Fruit fly (Drosophila melanogaster) whole organism, embryonic: Measurements from ENCODE around the gene CG8907.
A peak's percentile ranks its signal among the peaks of the same experiment; 100 is the strongest.

Experiments
- Atf6 ChIP-seq: fragments of 200-800 bp; sonication (Bioruptor generic); IDR thresholded peaks from 2 replicates; pipeline ENCODE4 v1.3.6; 2022; ENCODE audit warnings: missing biosample characterization, missing genetic modification characterization
- CG10979 ChIP-seq: fragments of 200-800 bp; sonication (Bioruptor generic); optimal IDR thresholded peaks from 2 replicates; lab custom pipeline; 2018; ENCODE audit warnings: missing biosample characterization, mild to moderate bottlenecking, missing genetic modification characterization, moderate library complexity
- CG11504 ChIP-seq: fragments of 200-800 bp; sonication (Bioruptor generic); optimal IDR thresholded peaks from 3 replicates; lab custom pipeline; 2019; ENCODE audit warnings: missing biosample characterization, mild to moderate bottlenecking, missing genetic modification characterization, moderate library complexity
- CG12219 ChIP-seq: fragments of 200-800 bp; sonication (Bioruptor generic); optimal IDR thresholded peaks from 3 replicates; lab custom pipeline; 2018; ENCODE audit warnings: missing biosample characterization, mild to moderate bottlenecking, missing genetic modification characterization
- CG13775 ChIP-seq: fragments of 200-800 bp; sonication (Bioruptor generic); optimal IDR thresholded peaks from 3 replicates; lab custom pipeline; 2017; ENCODE audit warnings: missing biosample characterization, mild to moderate bottlenecking, missing genetic modification characterization
- CG13894 ChIP-seq: fragments of 200-800 bp; sonication (Bioruptor generic); optimal IDR thresholded peaks from 3 replicates; lab custom pipeline; 2018; ENCODE audit warnings: missing biosample characterization, mild to moderate bottlenecking, missing genetic modification characterization, moderate library complexity
- CG1602 ChIP-seq: fragments of 200-800 bp; sonication (Bioruptor generic); optimal IDR thresholded peaks from 3 replicates; lab custom pipeline; 2016; ENCODE audit warnings: missing biosample characterization, missing genetic modification characterization
- CG17385 ChIP-seq: fragments of 200-800 bp; sonication (Bioruptor generic); optimal IDR thresholded peaks from 3 replicates; lab custom pipeline; 2018; ENCODE audit warnings: missing biosample characterization, mild to moderate bottlenecking, missing genetic modification characterization
- CG18262 ChIP-seq: fragments of 200-800 bp; optimal IDR thresholded peaks from 3 replicates; lab custom pipeline; 2019; ENCODE audit warnings: missing biosample characterization, mild to moderate bottlenecking, missing genetic modification characterization, moderate library complexity
- CG18599 ChIP-seq: fragments of 200-800 bp; sonication (Bioruptor generic); optimal IDR thresholded peaks from 3 replicates; lab custom pipeline; 2017; ENCODE audit warnings: missing biosample characterization, missing genetic modification characterization, mild to moderate bottlenecking, moderate library complexity, missing genetic modification reagents
- CG2120 ChIP-seq: fragments of 200-800 bp; sonication (Bioruptor generic); optimal IDR thresholded peaks from 3 replicates; lab custom pipeline; 2016; ENCODE audit warnings: missing biosample characterization, missing genetic modification characterization
- CG2712 ChIP-seq: fragments of 200-800 bp; optimal IDR thresholded peaks from 3 replicates; lab custom pipeline; 2019; ENCODE audit warnings: missing biosample characterization, mild to moderate bottlenecking, missing genetic modification characterization, moderate library complexity
- CG2889 ChIP-seq: fragments of 200-800 bp; sonication (Bioruptor generic); IDR thresholded peaks from 3 replicates; pipeline ENCODE4 v1.3.6; 2022; ENCODE audit warnings: missing biosample characterization, missing genetic modification characterization
- CG30403 ChIP-seq: fragments of 200-800 bp; sonication (Bioruptor generic); optimal IDR thresholded peaks from 3 replicates; lab custom pipeline; 2016; ENCODE audit warnings: missing biosample characterization, missing genetic modification characterization
- CG30431 ChIP-seq: fragments of 200-800 bp; sonication (Bioruptor generic); optimal IDR thresholded peaks from 2 replicates; lab custom pipeline; 2017; ENCODE audit warnings: missing biosample characterization, missing genetic modification characterization
- CG31441 ChIP-seq: fragments of 200-800 bp; sonication (Bioruptor generic); IDR thresholded peaks from 2 replicates; pipeline ENCODE4 v1.3.6; 2022; ENCODE audit warnings: missing biosample characterization, missing genetic modification characterization
- CG32767 ChIP-seq: fragments of 200-800 bp; sonication (Bioruptor generic); IDR thresholded peaks from 2 replicates; pipeline ENCODE4 v1.3.6; 2022; ENCODE audit warnings: missing biosample characterization, missing genetic modification characterization
- CG32772 ChIP-seq: fragments of 200-800 bp; sonication (Bioruptor generic); IDR thresholded peaks from 2 replicates; pipeline ENCODE4 v1.3.6; 2022; ENCODE audit warnings: missing biosample characterization, missing genetic modification characterization
- CG3407 ChIP-seq: fragments of 200-800 bp; sonication (Bioruptor generic); optimal IDR thresholded peaks from 2 replicates; lab custom pipeline; 2018; ENCODE audit warnings: missing biosample characterization, mild to moderate bottlenecking, missing genetic modification characterization
- CG4282 ChIP-seq: fragments of 200-800 bp; sonication (Bioruptor generic); optimal IDR thresholded peaks from 2 replicates; lab custom pipeline; 2016; ENCODE audit warnings: missing biosample characterization, missing genetic modification characterization
- CG4854 ChIP-seq: fragments of 200-800 bp; sonication (Bioruptor generic); optimal IDR thresholded peaks from 2 replicates; lab custom pipeline; 2016; ENCODE audit warnings: missing biosample characterization, missing genetic modification characterization, inconsistent platforms
- CG5953 ChIP-seq: fragments of 200-800 bp; sonication (Bioruptor generic); IDR thresholded peaks from 2 replicates; pipeline ENCODE4 v1.3.6; 2022; ENCODE audit warnings: missing biosample characterization, missing genetic modification characterization
- CG6272 ChIP-seq: fragments of 200-800 bp; sonication (Bioruptor generic); IDR thresholded peaks from 2 replicates; pipeline ENCODE4 v1.3.6; 2022; ENCODE audit warnings: missing biosample characterization, missing genetic modification characterization
- CG8388 ChIP-seq: fragments of 200-800 bp; sonication (Bioruptor generic); optimal IDR thresholded peaks from 2 replicates; lab custom pipeline; 2019; ENCODE audit warnings: missing biosample characterization, mild to moderate bottlenecking, missing genetic modification characterization, moderate library complexity
- CG8924 ChIP-seq: fragments of 200-800 bp; optimal IDR thresholded peaks from 3 replicates; lab custom pipeline; 2019; ENCODE audit warnings: missing biosample characterization, mild to moderate bottlenecking, missing genetic modification characterization, moderate library complexity
- D19A ChIP-seq: fragments of 200-800 bp; optimal IDR thresholded peaks from 3 replicates; lab custom pipeline; 2019; ENCODE audit warnings: missing biosample characterization, mild to moderate bottlenecking, missing genetic modification characterization, moderate library complexity
- Dip3 ChIP-seq: fragments of 200-800 bp; sonication (Bioruptor generic); optimal IDR thresholded peaks from 3 replicates; lab custom pipeline; 2016; ENCODE audit warnings: missing biosample characterization, missing genetic modification characterization
- E2f1 ChIP-seq: fragments of 200-800 bp; sonication (Bioruptor generic); IDR thresholded peaks from 2 replicates; pipeline ENCODE4 v1.3.6; 2022; ENCODE audit warnings: missing biosample characterization, missing genetic modification characterization
- H2.0 ChIP-seq: fragments of 200-800 bp; sonication (Bioruptor generic); IDR thresholded peaks from 2 replicates; pipeline ENCODE4 v1.3.6; 2022; ENCODE audit warnings: missing biosample characterization, missing genetic modification characterization
- Mad ChIP-seq: fragments of 200-800 bp; sonication (Bioruptor generic); optimal IDR thresholded peaks from 2 replicates; lab custom pipeline; 2016; ENCODE audit warnings: missing biosample characterization, missing genetic modification characterization
- Mes4 ChIP-seq: fragments of 200-800 bp; sonication (Bioruptor generic); optimal IDR thresholded peaks from 2 replicates; lab custom pipeline; 2016; ENCODE audit warnings: missing biosample characterization, missing genetic modification characterization
- Nf-YC ChIP-seq: fragments of 200-800 bp; optimal IDR thresholded peaks from 3 replicates; lab custom pipeline; 2019; ENCODE audit warnings: missing biosample characterization, mild to moderate bottlenecking, missing genetic modification characterization, moderate library complexity
- Oaz ChIP-seq: fragments of 200-800 bp; sonication (Bioruptor generic); IDR thresholded peaks from 2 replicates; pipeline ENCODE4 v1.3.6; 2022; ENCODE audit warnings: missing biosample characterization, missing genetic modification characterization
- Oli ChIP-seq: fragments of 200-800 bp; sonication (Bioruptor generic); optimal IDR thresholded peaks from 2 replicates; lab custom pipeline; 2018; ENCODE audit warnings: missing biosample characterization, mild to moderate bottlenecking, missing genetic modification characterization, moderate library complexity
- Usf ChIP-seq: fragments of 200-800 bp; sonication (Bioruptor generic); optimal IDR thresholded peaks from 2 replicates; lab custom pipeline; 2017; ENCODE audit warnings: missing genotype, missing biosample characterization, missing genetic modification characterization
- chm ChIP-seq: fragments of 200-800 bp; sonication (Bioruptor generic); IDR thresholded peaks from 2 replicates; pipeline ENCODE4 v1.3.6; 2022; ENCODE audit warnings: missing biosample characterization, missing genetic modification characterization
- croc ChIP-seq: fragments of 200-800 bp; sonication (Bioruptor generic); conservative IDR thresholded peaks from 3 replicates; pipeline ENCODE4 v1.3.6; 2022; ENCODE audit warnings: missing biosample characterization, missing genetic modification characterization
- dm ChIP-seq: fragments of 200-800 bp; sonication (Bioruptor generic); optimal IDR thresholded peaks from 3 replicates; lab custom pipeline; 2016; ENCODE audit warnings: missing biosample characterization, missing genetic modification characterization
- en ChIP-seq: fragments of 200-800 bp; sonication (Bioruptor generic); optimal IDR thresholded peaks from 2 replicates; lab custom pipeline; 2016; ENCODE audit warnings: missing biosample characterization, missing genetic modification characterization
- fd64A ChIP-seq: fragments of 200-800 bp; sonication (Bioruptor generic); optimal IDR thresholded peaks from 3 replicates; lab custom pipeline; 2018; ENCODE audit warnings: missing biosample characterization, mild to moderate bottlenecking, missing genetic modification characterization
- gcm ChIP-seq: fragments of 200-800 bp; sonication (Bioruptor generic); optimal IDR thresholded peaks from 2 replicates; lab custom pipeline; 2019; ENCODE audit warnings: missing biosample characterization, mild to moderate bottlenecking, missing genetic modification characterization, moderate library complexity
- inv ChIP-seq: fragments of 200-800 bp; sonication (Bioruptor generic); IDR thresholded peaks from 2 replicates; pipeline ENCODE4 v1.3.6; 2022; ENCODE audit warnings: missing biosample characterization, missing genetic modification characterization; ENCODE audit not compliant: partially characterized antibody
- kah ChIP-seq: fragments of 200-800 bp; sonication (Bioruptor generic); optimal IDR thresholded peaks from 2 replicates; lab custom pipeline; 2018; ENCODE audit warnings: missing biosample characterization, mild to moderate bottlenecking, missing genetic modification characterization
- kni ChIP-seq: fragments of 200-800 bp; sonication (Bioruptor generic); optimal IDR thresholded peaks from 3 replicates; lab custom pipeline; 2017; ENCODE audit warnings: mild to moderate bottlenecking, missing biosample characterization, missing genetic modification reagents, missing genetic modification characterization
- lola ChIP-seq, 3 experiments: fragments of >200 bp in 2 of 3; fragments of 200-800 bp in 1 of 3; sonication (Bioruptor generic) in 1 of 3; optimal IDR thresholded peaks; 2 replicates each; lab custom pipeline; 2017 to 2019; ENCODE audit warnings: missing biosample characterization in 3 of 3, missing genetic modification characterization in 3 of 3, mild to moderate bottlenecking in 1 of 3, moderate library complexity in 1 of 3
- row ChIP-seq: fragments of 200-800 bp; sonication (Bioruptor generic); IDR thresholded peaks from 3 replicates; pipeline ENCODE4 v1.3.6; 2022; ENCODE audit warnings: missing biosample characterization, missing genetic modification characterization
- seq ChIP-seq: fragments of 200-800 bp; sonication (Bioruptor generic); IDR thresholded peaks from 2 replicates; pipeline ENCODE4 v1.3.6; 2022; ENCODE audit warnings: missing biosample characterization, missing genetic modification characterization
- trem ChIP-seq: fragments of 200-800 bp; optimal IDR thresholded peaks from 3 replicates; lab custom pipeline; 2019; ENCODE audit warnings: missing biosample characterization, mild to moderate bottlenecking, missing genetic modification characterization, moderate library complexity
- ttk ChIP-seq: fragments of 200-800 bp; sonication (Bioruptor generic); IDR thresholded peaks from 2 replicates; pipeline ENCODE4 v2.1.2; 2022; ENCODE audit warnings: missing biosample characterization, missing genetic modification characterization
- vvl ChIP-seq: fragments of 200-800 bp; sonication (Bioruptor generic); IDR thresholded peaks from 2 replicates; pipeline ENCODE4 v1.3.6; 2022; ENCODE audit warnings: missing biosample characterization, missing genetic modification characterization
- zfh2 ChIP-seq: fragments of 200-800 bp; sonication (Bioruptor generic); optimal IDR thresholded peaks from 2 replicates; lab custom pipeline; 2016; ENCODE audit warnings: missing biosample characterization, missing genetic modification characterization

The CG8907 gene

dm6 chr3R:17048867-17049266, 40.8 kb downstream of the CG8907 start:
- TF ChIP-seq CG13894 (tag; lab: Kevin White, UChicago) (no peak), CG11504 (tag; lab: Kevin White, UChicago) (peak; percentile 32), kni (no peak), gcm (GFP tag; lab: Kevin White, UChicago) (peak; percentile 23), Usf (peak; percentile 15), Dip3 (GFP tag; lab: Kevin White, UChicago) (no peak), CG32767 (GFP tag; lab: Robert Waterston, UW) (0 out of 2 replicates have a peak, but pooled peaks have one; percentile 28), vvl (peak; percentile 20; the same call in 1 of the 2 replicates), Nf-YC (tag; lab: Kevin White, UChicago) (peak; percentile 8), inv (GFP tag; lab: Robert Waterston, UW) (no peak), ttk (GFP tag; lab: Robert Waterston, UW) (0 out of 2 replicates have a peak, but pooled peaks have one; percentile 35), Oli (tag; lab: Kevin White, UChicago) (peak; percentile 49), CG2120 (GFP tag; lab: Kevin White, UChicago) (no peak), CG30403 (GFP tag; lab: Kevin White, UChicago) (peak; percentile 38), zfh2 (GFP tag; lab: Kevin White, UChicago) (no peak), chm (GFP tag; lab: Robert Waterston, UW) (no peak), CG5953 (GFP tag; lab: Robert Waterston, UW) (0 out of 2 replicates have a peak, but pooled peaks have one; percentile 11), kah (GFP tag; lab: Kevin White, UChicago) (no peak), CG12219 (GFP tag; lab: Kevin White, UChicago) (no peak), trem (tag; lab: Kevin White, UChicago) (no peak), CG2712 (peak; percentile 64), CG2889 (GFP tag; lab: Robert Waterston, UW) (peak; percentile 13; the same call in 1 of the 3 replicates), CG3407 (peak; percentile 11), CG6272 (GFP tag; lab: Robert Waterston, UW) (no peak), dm (GFP tag; lab: Kevin White, UChicago) (no peak), D19A (tag; lab: Kevin White, UChicago) (peak; percentile 8), en (GFP tag; lab: Kevin White, UChicago) (no peak), Mes4 (GFP tag; lab: Kevin White, UChicago) (no peak), seq (GFP tag; lab: Robert Waterston, UW) (0 out of 2 replicates have a peak, but pooled peaks have one; percentile 29), H2.0 (GFP tag; lab: Robert Waterston, UW) (no peak), fd64A (GFP tag; lab: Kevin White, UChicago) (no peak), CG13775 (GFP tag; lab: Kevin White, UChicago) (peak; percentile 31), CG17385 (GFP tag; lab: Kevin White, UChicago) (peak; percentile 25), croc (GFP tag; lab: Robert Waterston, UW) (no peak), CG18262 (tag; lab: Kevin White, UChicago) (peak; percentile 63), CG4282 (GFP tag; lab: Kevin White, UChicago) (no peak), CG32772 (0 out of 2 replicates have a peak, but pooled peaks have one; percentile 26), CG10979 (tag; lab: Kevin White, UChicago) (peak; percentile 35), Oaz (no peak), Mad (GFP tag; lab: Kevin White, UChicago) (no peak), CG4854 (GFP tag; lab: Kevin White, UChicago) (no peak), CG31441 (peak; percentile 69), CG8388 (GFP tag; lab: Kevin White, UChicago) (peak; percentile 39), E2f1 (GFP tag; lab: Robert Waterston, UW) (0 out of 2 replicates have a peak, but pooled peaks have one; percentile 19), Atf6 (GFP tag; lab: Robert Waterston, UW) (peak; percentile 41; the same call in 1 of the 2 replicates), CG1602 (GFP tag; lab: Kevin White, UChicago) (no peak), CG30431 (GFP tag; lab: Kevin White, UChicago) (no peak), row (peak; percentile 45; the same call in 2 of the 3 replicates), lola (GFP tag; optimal IDR thresholded peaks at IDR 0.05; lab: Kevin White, UChicago) (peak in 1 of 3 experiments; percentile 41), CG8924 (tag; lab: Kevin White, UChicago) (peak; percentile 13), CG18599 (no peak)
